Worm (Caenorhabditis elegans) whole organism, L3 larva: ENCODE data around the gene sri-19.

Source experiments
- ZK546.5 ChIP-seq: sonication (generic microtip); optimal IDR thresholded peaks from 2 replicates; lab custom pipeline; 2017; ENCODE audit warnings: missing biosample characterization, missing genetic modification characterization
- daf-12 ChIP-seq: fragments of 150-350 bp; optimal IDR thresholded peaks from 2 replicates; lab custom pipeline; 2014; ENCODE audit warnings: missing biosample characterization, missing genetic modification reagents, missing genetic modification characterization
- egl-27 ChIP-seq: sonication (generic microtip); optimal IDR thresholded peaks from 4 replicates; lab custom pipeline; 2017; ENCODE audit warnings: missing biosample characterization, missing genetic modification reagents, missing genetic modification characterization
- fos-1 ChIP-seq: fragments of 150-350 bp; optimal IDR thresholded peaks from 2 replicates; lab custom pipeline; 2014; ENCODE audit warnings: missing biosample characterization, missing genetic modification characterization
- nhr-25 ChIP-seq: sonication (generic microtip); optimal IDR thresholded peaks from 2 replicates; lab custom pipeline; 2017; ENCODE audit warnings: missing biosample characterization, missing genetic modification characterization
- pqm-1 ChIP-seq: fragments of 150-350 bp; optimal IDR thresholded peaks from 2 replicates; lab custom pipeline; 2017; ENCODE audit warnings: missing biosample characterization, missing genetic modification characterization, inconsistent platforms
- ztf-11 ChIP-seq: fragments of 150-350 bp; optimal IDR thresholded peaks from 2 replicates; lab custom pipeline; 2014; ENCODE audit warnings: missing biosample characterization, missing genetic modification characterization

DNA sequence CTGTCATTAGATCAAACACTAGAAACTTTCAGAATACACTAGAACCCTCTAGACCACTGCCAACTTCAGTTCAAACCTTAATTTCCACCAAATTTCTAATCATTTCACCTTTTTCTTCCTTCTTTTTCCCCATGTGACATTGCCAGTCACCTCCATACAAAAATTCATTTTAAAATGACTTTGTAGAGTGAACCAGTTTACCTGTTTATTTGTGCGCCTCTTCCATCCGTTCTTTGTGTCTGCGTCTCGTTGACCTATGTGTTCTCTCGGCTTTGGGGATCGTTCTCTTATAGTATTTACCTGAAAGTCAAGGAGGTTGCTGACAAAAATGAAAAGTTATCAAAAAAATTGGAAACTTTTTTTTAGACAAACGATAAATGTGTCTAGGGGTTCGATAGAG, 22.5 kb downstream of the sri-19 start:
- TF ChIP-seq egl-27 (tag; lab: Kevin White, UChicago) (no peak), nhr-25 (peak; percentile 6), ztf-11 (no peak), daf-12 (tag; lab: Kevin White, UChicago) (no peak), ZK546.5 (tag; lab: Kevin White, UChicago) (no peak), pqm-1 (tag; lab: Kevin White, UChicago) (no peak), fos-1 (no peak)
